Worm (Caenorhabditis elegans) whole organism, midembryonic: ENCODE measurements around the gene Y57G7A.6.
"Not testable (repeated sequence)": the region's sequence is repeated elsewhere in the genome, so short reads cannot be mapped to it uniquely, and the experiment has no call there.

Experiments used
- T22C8.4 ChIP-seq: fragments of 200-800 bp; sonication (Bioruptor generic); IDR thresholded peaks from 2 replicates; pipeline ENCODE4 v1.3.6; 2022; ENCODE audit warnings: missing genetic modification characterization, missing compliant biosample characterization
- cog-1 ChIP-seq: sonication (generic microtip); optimal IDR thresholded peaks from 2 replicates; lab custom pipeline; 2016; ENCODE audit warnings: missing genetic modification characterization, missing compliant biosample characterization
- flt-1 ChIP-seq: fragments of 200-800 bp; sonication (Bioruptor generic); IDR thresholded peaks from 2 replicates; pipeline ENCODE4 v1.3.6; 2022; ENCODE audit warnings: missing genetic modification characterization, missing compliant biosample characterization
- klf-2 ChIP-seq: fragments of 200-800 bp; sonication (Bioruptor generic); conservative IDR thresholded peaks from 2 replicates; pipeline ENCODE4 v1.3.6; 2022; ENCODE audit warnings: missing genetic modification reagents, missing genetic modification characterization, missing compliant biosample characterization
- med-1 ChIP-seq: sonication (generic microtip); optimal IDR thresholded peaks from 2 replicates; lab custom pipeline; 2017; ENCODE audit warnings: missing genetic modification characterization, mild to moderate bottlenecking, missing compliant biosample characterization, antibody characterized with exemption, missing genetic modification reagents; ENCODE audit not compliant: insufficient read depth
- ref-1 ChIP-seq: fragments of 200-800 bp; sonication (Bioruptor generic); conservative IDR thresholded peaks from 2 replicates; pipeline ENCODE4 v1.3.6; 2022; ENCODE audit warnings: missing genetic modification reagents, missing genetic modification characterization, missing compliant biosample characterization
- tab-1 ChIP-seq: fragments of 200-800 bp; sonication (Bioruptor generic); IDR thresholded peaks from 2 replicates; pipeline ENCODE4 v1.3.6; 2022; ENCODE audit warnings: missing genetic modification characterization, missing compliant biosample characterization
- ztf-23 ChIP-seq: fragments of 200-800 bp; sonication (Bioruptor generic); IDR thresholded peaks from 2 replicates; pipeline ENCODE4 v1.3.6; 2022; ENCODE audit warnings: missing genetic modification reagents, missing genetic modification characterization, missing compliant biosample characterization
- ztf-29 ChIP-seq: fragments of 200-800 bp; sonication (Bioruptor generic); IDR thresholded peaks from 2 replicates; pipeline ENCODE4 v1.3.6; 2022; ENCODE audit warnings: missing genetic modification reagents, missing genetic modification characterization, missing compliant biosample characterization

Y57G7A.6 gene

DNA sequence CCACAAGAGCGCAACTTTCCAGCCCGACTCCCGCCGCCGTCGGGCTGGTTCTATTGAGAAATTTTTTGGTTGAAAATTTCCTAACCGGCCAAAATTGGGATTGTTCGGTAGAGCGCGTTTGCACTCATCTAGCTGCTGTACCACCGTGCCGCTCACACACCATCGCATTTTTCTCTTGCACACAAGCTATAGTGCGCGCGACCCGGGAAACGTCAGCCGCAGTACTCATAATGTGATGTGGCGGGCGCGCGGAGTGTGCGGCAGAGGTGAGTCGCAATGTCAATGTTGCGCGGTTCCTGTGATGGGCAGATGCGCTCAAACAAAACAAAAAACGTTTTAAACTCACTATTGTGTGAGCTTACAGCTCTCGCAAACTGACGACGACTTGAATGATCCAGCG is 429 bp downstream of the Y57G7A.6 start:
- TF ChIP-seq tab-1 (GFP tag; lab: Robert Waterston, UW) (no peak), ztf-29 (GFP tag; lab: Robert Waterston, UW) (no peak), ztf-23 (GFP tag; lab: Robert Waterston, UW) (no peak), flt-1 (GFP tag; lab: Robert Waterston, UW) (no peak), cog-1 (tag; lab: Kevin White, UChicago) (no peak), med-1 (GFP tag; lab: Kevin White, UChicago) (no peak), ref-1 (GFP tag; lab: Robert Waterston, UW) (no peak), T22C8.4 (GFP tag; lab: Robert Waterston, UW) (no peak), klf-2 (no peak)

- not testable (repeated sequence) for TF ChIP-seq tab-1 (GFP tag; lab: Robert Waterston, UW); ztf-29 (GFP tag; lab: Robert Waterston, UW); cog-1 (tag; lab: Kevin White, UChicago)
Observed at ce11 chrII:1278350-1278749, 7.1 kb downstream of the Y57G7A.6 start, which contains the start of gene srz-63. srz-63 (plus strand) TSS chrII:1278650.

- TF ChIP-seq cog-1 (tag; lab: Kevin White, UChicago) (no peak), med-1 (GFP tag; lab: Kevin White, UChicago) (no peak), flt-1 (GFP tag; lab: Robert Waterston, UW) (no peak), tab-1 (GFP tag; lab: Robert Waterston, UW) (no peak), ztf-29 (GFP tag; lab: Robert Waterston, UW) (no peak), ztf-23 (GFP tag; lab: Robert Waterston, UW) (no peak), ref-1 (GFP tag; lab: Robert Waterston, UW) (no peak), klf-2 (no peak)
Observed at ce11 chrII:1276778-1277177, 8.6 kb downstream of the Y57G7A.6 start, which contains the start of gene Y57G7A.11. Y57G7A.11 (minus strand) TSS chrII:1276878.

DNA sequence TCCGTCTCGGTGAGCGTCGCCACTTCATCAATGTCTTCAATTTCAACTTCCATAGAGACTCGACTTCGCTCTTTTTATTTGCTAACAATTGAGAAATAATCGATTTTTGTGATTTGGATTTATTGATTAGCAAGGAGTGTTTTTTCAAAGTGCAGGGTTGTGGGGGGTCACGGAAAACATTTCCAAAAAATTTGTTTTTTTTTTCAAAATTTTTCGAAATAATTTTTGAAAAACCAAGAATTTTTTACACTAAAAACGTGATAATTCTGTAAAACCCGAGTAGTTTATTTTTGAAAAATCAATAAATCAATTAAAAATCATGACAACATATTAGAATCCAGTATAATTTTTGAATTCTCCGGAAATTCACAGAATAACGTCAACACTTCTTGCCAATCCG is 10.0 kb downstream of the Y57G7A.6 start, which contains the start of gene Y57G7A.5:
Gene Y57G7A.5 (minus strand): TSS at position 101 of the 400 bp plus-strand sequence.
- no peak for TF ChIP-seq ztf-29 (GFP tag; lab: Robert Waterston, UW)
- no peak for TF ChIP-seq tab-1 (GFP tag; lab: Robert Waterston, UW)
- no peak for TF ChIP-seq cog-1 (tag; lab: Kevin White, UChicago)
- no peak for TF ChIP-seq med-1 (GFP tag; lab: Kevin White, UChicago)
- no peak for TF ChIP-seq flt-1 (GFP tag; lab: Robert Waterston, UW)
- TF ChIP-seq T22C8.4 (GFP tag; lab: Robert Waterston, UW): no peak
- TF ChIP-seq ztf-23 (GFP tag; lab: Robert Waterston, UW): no peak
- TF ChIP-seq ref-1 (GFP tag; lab: Robert Waterston, UW): no peak
- TF ChIP-seq klf-2: no peak

DNA sequence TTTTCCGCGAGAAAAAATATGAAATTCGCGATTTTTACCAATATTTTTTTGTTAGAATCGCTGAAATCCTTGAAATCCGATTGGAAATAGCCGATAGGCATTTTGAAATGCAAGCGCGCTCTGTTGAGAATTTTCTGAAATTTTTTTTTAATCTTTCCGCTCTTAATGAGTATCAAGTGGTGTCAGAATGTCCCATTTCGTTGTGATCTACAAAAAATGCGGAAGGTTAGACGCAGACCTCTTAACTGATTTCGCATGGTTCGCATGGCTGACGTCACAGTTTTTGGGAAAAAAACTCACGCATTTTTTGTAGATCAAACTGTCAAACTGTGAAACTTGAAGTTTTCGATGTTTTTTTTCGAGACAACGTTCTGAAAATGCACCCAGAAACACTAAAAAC is 13.6 kb downstream of the Y57G7A.6 start, which contains the start of gene srw-66:
Gene srw-66 (minus strand): TSS at position 101 of the 400 bp plus-strand sequence.
- TF ChIP-seq med-1 (GFP tag; lab: Kevin White, UChicago) (no peak), klf-2 (no peak), cog-1 (tag; lab: Kevin White, UChicago) (no peak), tab-1 (GFP tag; lab: Robert Waterston, UW) (no peak), ztf-29 (GFP tag; lab: Robert Waterston, UW) (no peak), ref-1 (GFP tag; lab: Robert Waterston, UW) (no peak), T22C8.4 (GFP tag; lab: Robert Waterston, UW) (no peak), flt-1 (GFP tag; lab: Robert Waterston, UW) (no peak)

DNA sequence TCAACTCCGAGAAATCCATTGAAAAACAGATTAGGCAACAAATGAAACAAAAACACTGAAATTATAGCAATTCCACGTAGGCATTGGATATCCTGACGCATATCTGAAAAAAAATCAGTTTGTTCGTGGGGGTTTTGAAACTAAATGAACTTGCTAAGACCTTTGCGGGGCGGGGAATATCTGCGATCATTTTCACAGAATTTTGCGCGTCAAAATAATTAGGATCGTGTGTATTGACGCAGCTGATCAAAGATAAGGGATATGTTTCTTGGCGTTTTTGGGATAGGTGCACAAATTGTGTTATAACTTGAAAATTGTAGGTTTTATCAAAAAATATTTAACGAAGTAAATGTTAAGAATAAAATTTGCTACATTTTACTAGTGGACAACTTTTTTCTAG is 18.6 kb downstream of the Y57G7A.6 start, which contains the start of gene oac-30:
Gene oac-30 (minus strand): TSS at position 101 of the 400 bp plus-strand sequence.
- TF ChIP-seq ztf-23 (GFP tag; lab: Robert Waterston, UW): no peak
- TF ChIP-seq flt-1 (GFP tag; lab: Robert Waterston, UW): no peak
- no peak for TF ChIP-seq cog-1 (tag; lab: Kevin White, UChicago)
- no peak for TF ChIP-seq ztf-29 (GFP tag; lab: Robert Waterston, UW)
- TF ChIP-seq T22C8.4 (GFP tag; lab: Robert Waterston, UW): no peak
- TF ChIP-seq med-1 (GFP tag; lab: Kevin White, UChicago): no peak

DNA sequence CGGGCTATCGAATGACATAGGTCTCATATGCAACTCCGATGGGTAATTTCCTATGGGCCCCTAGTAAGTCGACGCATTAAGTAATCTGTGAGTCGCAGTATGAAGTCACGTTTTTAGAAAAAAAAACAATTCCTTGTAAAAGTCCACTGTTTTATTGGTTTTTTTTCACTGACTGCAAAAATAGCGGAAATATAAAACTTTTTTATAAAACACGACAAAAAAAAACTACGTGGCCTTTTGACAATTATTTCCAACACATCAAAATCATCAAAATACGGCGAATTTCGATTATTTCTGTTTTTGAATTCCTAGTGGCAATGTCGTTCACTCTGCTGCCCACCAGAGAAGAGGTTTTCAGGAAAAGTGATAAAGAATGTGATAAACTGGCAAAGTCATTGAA is 26.8 kb downstream of the Y57G7A.6 start, which contains the start of gene clpr-2:
Gene clpr-2 (plus strand): TSS at position 301 of the 400 bp plus-strand sequence.
- no peak for TF ChIP-seq ztf-29 (GFP tag; lab: Robert Waterston, UW)
- TF ChIP-seq ref-1 (GFP tag; lab: Robert Waterston, UW): no peak
- TF ChIP-seq tab-1 (GFP tag; lab: Robert Waterston, UW): no peak
- TF ChIP-seq klf-2: no peak

ce11 chrII:1256742-1257141 is 28.7 kb downstream of the Y57G7A.6 start:
- TF ChIP-seq ztf-23 (GFP tag; lab: Robert Waterston, UW) (no peak), ztf-29 (GFP tag; lab: Robert Waterston, UW) (no peak), klf-2 (no peak), flt-1 (GFP tag; lab: Robert Waterston, UW) (no peak), T22C8.4 (GFP tag; lab: Robert Waterston, UW) (no peak), med-1 (GFP tag; lab: Kevin White, UChicago) (no peak), tab-1 (GFP tag; lab: Robert Waterston, UW) (no peak), cog-1 (tag; lab: Kevin White, UChicago) (no peak), ref-1 (GFP tag; lab: Robert Waterston, UW) (no peak)

DNA sequence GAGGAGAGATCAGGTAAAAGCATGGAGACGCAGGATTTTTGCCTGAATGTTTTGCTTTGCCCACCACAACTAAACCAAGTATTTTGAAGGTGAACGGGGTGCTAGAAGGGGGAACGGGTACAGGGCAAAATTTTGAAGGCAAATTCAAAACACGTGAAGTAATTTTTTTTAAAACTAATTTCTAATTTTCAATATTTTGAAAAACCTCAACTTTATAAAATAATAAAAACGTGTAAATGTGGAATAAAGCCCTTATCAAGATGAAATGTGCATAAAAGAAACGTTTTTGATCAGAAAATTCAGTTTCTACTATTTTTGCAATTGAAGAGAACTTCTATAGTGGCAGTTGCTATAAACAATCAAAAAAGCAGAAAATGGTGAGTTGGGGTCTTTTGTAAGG is 29.8 kb downstream of the Y57G7A.6 start, which contains the start of gene clec-119:
Gene clec-119 (plus strand): TSS at position 301 of the 400 bp plus-strand sequence.
- TF ChIP-seq T22C8.4 (GFP tag; lab: Robert Waterston, UW): no peak
- TF ChIP-seq tab-1 (GFP tag; lab: Robert Waterston, UW): no peak
- TF ChIP-seq ztf-23 (GFP tag; lab: Robert Waterston, UW): no peak
- no peak for TF ChIP-seq ref-1 (GFP tag; lab: Robert Waterston, UW)
- no peak for TF ChIP-seq med-1 (GFP tag; lab: Kevin White, UChicago)
- TF ChIP-seq cog-1 (tag; lab: Kevin White, UChicago): no peak
- no peak for TF ChIP-seq klf-2
- TF ChIP-seq ztf-29 (GFP tag; lab: Robert Waterston, UW): no peak
- no peak for TF ChIP-seq flt-1 (GFP tag; lab: Robert Waterston, UW)
